Worm (Caenorhabditis elegans) whole organism, L2 larva: ENCODE measurements around the gene farl-11.

Experiments used
- C34F6.9 ChIP-seq: fragments of 150-350 bp; optimal IDR thresholded peaks from 2 replicates; lab custom pipeline; 2014; ENCODE audit warnings: missing biosample characterization, missing genetic modification characterization
- ZK546.5 ChIP-seq: sonication (generic microtip); optimal IDR thresholded peaks from 2 replicates; lab custom pipeline; 2017; ENCODE audit warnings: missing biosample characterization, missing genetic modification characterization
- alr-1 ChIP-seq: fragments of 150-350 bp; optimal IDR thresholded peaks from 2 replicates; lab custom pipeline; 2014; ENCODE audit warnings: missing biosample characterization, missing genetic modification characterization
- aly-2 ChIP-seq: fragments of 150-350 bp; optimal IDR thresholded peaks from 2 replicates; lab custom pipeline; 2014; ENCODE audit warnings: missing biosample characterization, missing genetic modification characterization
- ceh-16 ChIP-seq: fragments of 150-350 bp; optimal IDR thresholded peaks from 2 replicates; lab custom pipeline; 2014; ENCODE audit warnings: missing biosample characterization, missing genetic modification characterization
- ceh-82 ChIP-seq: fragments of 150-350 bp; optimal IDR thresholded peaks from 2 replicates; lab custom pipeline; 2014; ENCODE audit warnings: missing biosample characterization, missing genetic modification characterization
- crh-2 ChIP-seq: sonication (generic microtip); optimal IDR thresholded peaks from 2 replicates; lab custom pipeline; 2017; ENCODE audit warnings: missing biosample characterization, missing genetic modification characterization
- dmd-4 ChIP-seq: sonication (generic microtip); optimal IDR thresholded peaks from 2 replicates; lab custom pipeline; 2017; ENCODE audit warnings: missing biosample characterization, missing genetic modification characterization
- egl-27 ChIP-seq: sonication (generic microtip); optimal IDR thresholded peaks from 3 replicates; lab custom pipeline; 2017; ENCODE audit warnings: missing biosample characterization, missing genetic modification reagents, missing genetic modification characterization
- elt-1 ChIP-seq: fragments of 150-350 bp; optimal IDR thresholded peaks from 2 replicates; lab custom pipeline; 2014; ENCODE audit warnings: missing biosample characterization, missing genetic modification characterization
- elt-3 ChIP-seq: sonication (generic microtip); optimal IDR thresholded peaks from 2 replicates; lab custom pipeline; 2017; ENCODE audit warnings: missing biosample characterization, missing genetic modification characterization
- fos-1 ChIP-seq: fragments of 150-350 bp; optimal IDR thresholded peaks from 2 replicates; lab custom pipeline; 2014; ENCODE audit warnings: missing biosample characterization, missing genetic modification characterization
- lin-11 ChIP-seq: fragments of 150-350 bp; sonication (generic microtip); optimal IDR thresholded peaks from 2 replicates; lab custom pipeline; 2014; ENCODE audit warnings: missing biosample characterization, missing genetic modification characterization, inconsistent platforms, mixed read lengths
- lin-13 ChIP-seq: fragments of 150-350 bp; optimal IDR thresholded peaks from 2 replicates; lab custom pipeline; 2014; ENCODE audit warnings: missing biosample characterization, missing genetic modification reagents, missing genetic modification characterization
- lin-39 ChIP-seq: fragments of 150-350 bp; optimal IDR thresholded peaks from 2 replicates; lab custom pipeline; 2014; ENCODE audit warnings: missing biosample characterization, missing genetic modification reagents, missing genetic modification characterization
- lsy-2 ChIP-seq, 2 experiments: fragments of 150-350 bp in 1 of 2; sonication (generic microtip) in 1 of 2; optimal IDR thresholded peaks; 2 replicates each; lab custom pipeline; 2014 to 2017; ENCODE audit warnings: missing biosample characterization in 2 of 2, missing genetic modification characterization in 2 of 2
- mab-5 ChIP-seq: fragments of 150-350 bp; optimal IDR thresholded peaks from 2 replicates; lab custom pipeline; 2014; ENCODE audit warnings: missing biosample characterization, missing genetic modification characterization
- mbf-1 ChIP-seq: sonication (generic microtip); optimal IDR thresholded peaks from 2 replicates; lab custom pipeline; 2017; ENCODE audit warnings: missing biosample characterization, missing genetic modification characterization
- nhr-11 ChIP-seq: fragments of 150-350 bp; optimal IDR thresholded peaks from 2 replicates; lab custom pipeline; 2014; ENCODE audit warnings: missing biosample characterization, missing genetic modification characterization
- nhr-12 ChIP-seq: fragments of 150-350 bp; optimal IDR thresholded peaks from 2 replicates; lab custom pipeline; 2014; ENCODE audit warnings: missing biosample characterization, missing genetic modification characterization
- nhr-129 ChIP-seq: fragments of 150-350 bp; optimal IDR thresholded peaks from 2 replicates; lab custom pipeline; 2014; ENCODE audit warnings: missing biosample characterization, missing genetic modification characterization
- nhr-21 ChIP-seq: fragments of 150-350 bp; optimal IDR thresholded peaks from 2 replicates; lab custom pipeline; 2014; ENCODE audit warnings: missing biosample characterization, missing genetic modification characterization
- nhr-23 ChIP-seq: fragments of 150-350 bp; optimal IDR thresholded peaks from 2 replicates; lab custom pipeline; 2014; ENCODE audit warnings: missing biosample characterization, missing genetic modification reagents, missing genetic modification characterization
- nhr-237 ChIP-seq: fragments of 150-350 bp; optimal IDR thresholded peaks from 2 replicates; lab custom pipeline; 2014; ENCODE audit warnings: missing biosample characterization, missing genetic modification characterization
- nhr-25 ChIP-seq: fragments of 150-350 bp; sonication (generic microtip); optimal IDR thresholded peaks from 3 replicates; lab custom pipeline; 2014; ENCODE audit warnings: missing biosample characterization, missing genetic modification characterization
- nhr-77 ChIP-seq: fragments of 150-350 bp; optimal IDR thresholded peaks from 2 replicates; lab custom pipeline; 2014; ENCODE audit warnings: missing biosample characterization, missing genetic modification characterization
- sem-4 ChIP-seq: fragments of 150-350 bp; optimal IDR thresholded peaks from 2 replicates; lab custom pipeline; 2014; ENCODE audit warnings: missing biosample characterization, missing genetic modification reagents, missing genetic modification characterization
- skn-1 ChIP-seq: sonication (generic microtip); optimal IDR thresholded peaks from 2 replicates; lab custom pipeline; 2017; ENCODE audit warnings: missing biosample characterization, missing genetic modification characterization
- sma-3 ChIP-seq: sonication (generic microtip); optimal IDR thresholded peaks from 2 replicates; lab custom pipeline; 2016; ENCODE audit warnings: missing genetic modification reagents, missing genetic modification characterization, missing compliant biosample characterization
- sma-9 ChIP-seq, 2 experiments: fragments of 150-350 bp in 1 of 2; sonication (generic microtip) in 1 of 2; optimal IDR thresholded peaks; 2 replicates each; lab custom pipeline; 2014 to 2016; ENCODE audit warnings: missing genetic modification characterization in 2 of 2, mild to moderate bottlenecking in 1 of 2, missing biosample characterization in 1 of 2, missing compliant biosample characterization in 1 of 2, missing genetic modification reagents in 1 of 2, moderate library complexity in 1 of 2
- snpc-4 ChIP-seq: fragments of 150-350 bp; optimal IDR thresholded peaks from 2 replicates; lab custom pipeline; 2014; ENCODE audit warnings: missing biosample characterization, missing genetic modification characterization
- unc-39 ChIP-seq: fragments of 150-350 bp; optimal IDR thresholded peaks from 2 replicates; lab custom pipeline; 2014; ENCODE audit warnings: missing biosample characterization, missing genetic modification characterization
- zag-1 ChIP-seq: fragments of 150-350 bp; optimal IDR thresholded peaks from 2 replicates; lab custom pipeline; 2014; ENCODE audit warnings: missing biosample characterization, missing genetic modification characterization
- ztf-11 ChIP-seq: sonication (generic microtip); optimal IDR thresholded peaks from 2 replicates; lab custom pipeline; 2017; ENCODE audit warnings: missing biosample characterization, missing genetic modification characterization
- ztf-4 ChIP-seq: fragments of 150-350 bp; optimal IDR thresholded peaks from 2 replicates; lab custom pipeline; 2014; ENCODE audit warnings: missing biosample characterization, missing genetic modification characterization

farl-11 gene

DNA sequence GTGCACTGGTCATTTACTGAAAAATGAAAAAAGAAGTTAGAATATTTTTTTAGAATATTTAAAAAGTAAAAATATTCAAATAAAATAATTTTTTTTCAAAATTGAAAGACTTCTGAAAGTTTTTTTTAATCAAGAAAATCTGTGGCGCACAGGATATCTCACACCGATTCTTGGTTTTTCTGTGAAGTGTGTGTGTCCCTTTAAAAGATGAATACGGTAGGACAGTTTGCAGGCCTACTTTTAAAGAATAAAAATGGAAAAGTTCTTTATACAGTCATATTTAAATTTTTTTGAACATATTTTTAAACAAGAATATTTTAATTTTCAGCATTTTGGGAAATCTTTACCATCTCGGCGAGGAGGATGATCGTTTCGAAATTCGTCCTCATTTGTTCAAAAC is 6.3 kb downstream of the farl-11 start, which contains the start of gene mct-5:
mct-5 (minus strand) TSS at position 16 of the 400 bp plus-strand sequence.
- TF ChIP-seq ceh-82 (tag; lab: Kevin White, UChicago) = no peak
- TF ChIP-seq dmd-4 (tag; lab: Kevin White, UChicago) = no peak
- TF ChIP-seq nhr-11 (tag; lab: Kevin White, UChicago) = no peak
- TF ChIP-seq zag-1 (tag; lab: Kevin White, UChicago) = no peak
- TF ChIP-seq nhr-77 = no peak

DNA sequence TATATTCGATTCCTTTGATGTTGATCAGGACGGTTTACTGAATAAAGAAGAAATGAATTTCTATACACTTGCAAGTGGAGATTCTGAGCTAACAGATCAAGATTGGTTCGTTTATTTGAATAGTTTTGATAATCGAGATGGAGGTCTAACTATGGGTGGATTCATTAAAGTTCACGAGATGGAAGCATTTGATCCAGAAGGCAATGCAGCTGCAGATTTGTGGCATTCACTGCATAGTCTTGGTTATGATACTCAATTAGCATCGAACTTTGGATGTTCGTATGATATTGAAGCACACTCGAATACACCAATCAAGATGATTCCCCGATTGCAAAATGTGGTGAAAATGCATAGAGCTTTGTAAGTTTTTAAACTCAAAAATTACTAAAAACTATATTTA is 8.9 kb downstream of the farl-11 start:
- TF ChIP-seq ceh-16 (tag; lab: Kevin White, UChicago) (no peak), elt-3 (tag; lab: Kevin White, UChicago) (no peak), ztf-4 (tag; lab: Kevin White, UChicago) (no peak), elt-1 (tag; lab: Kevin White, UChicago) (no peak), dmd-4 (tag; lab: Kevin White, UChicago) (no peak), nhr-23 (no peak), nhr-25 (tag; lab: Kevin White, UChicago) (no peak), nhr-129 (no peak), C34F6.9 (tag; lab: Kevin White, UChicago) (no peak), snpc-4 (tag; lab: Kevin White, UChicago) (no peak), nhr-77 (no peak), nhr-12 (tag; lab: Kevin White, UChicago) (no peak), zag-1 (tag; lab: Kevin White, UChicago) (no peak)

DNA sequence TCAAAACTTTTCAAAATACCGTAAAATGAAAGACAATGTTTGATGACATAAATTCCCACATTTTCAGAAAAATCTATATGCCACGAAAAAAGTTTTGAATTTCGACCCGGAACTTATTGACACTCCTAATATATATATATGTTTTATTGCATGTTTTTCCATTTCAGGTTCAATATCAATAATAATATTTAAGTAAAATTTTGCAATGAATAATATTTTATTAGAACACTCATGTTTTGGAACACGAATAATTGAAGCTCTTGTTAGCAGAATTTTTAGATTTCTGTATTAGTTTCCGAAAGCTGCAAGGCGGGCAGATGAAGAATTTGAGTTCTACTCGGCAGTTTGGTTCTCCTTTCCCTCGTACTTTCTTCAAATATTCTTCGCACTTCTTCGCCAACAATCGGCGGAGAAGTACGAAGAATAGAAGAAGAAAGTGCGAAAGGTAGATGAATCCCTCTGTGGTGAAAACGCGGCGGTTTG is 11.5 kb downstream of the farl-11 start, which contains the start of gene T02G5.3:
T02G5.3 (plus strand) TSS at position 51 of the 483 bp plus-strand sequence.
- TF ChIP-seq fos-1 (tag; lab: Kevin White, UChicago) (no peak), egl-27 (tag; lab: Kevin White, UChicago) (no peak), aly-2 (tag; lab: Kevin White, UChicago) (no peak), lin-11 (no peak), C34F6.9 (tag; lab: Kevin White, UChicago) (no peak), nhr-129 (no peak), mab-5 (tag; lab: Kevin White, UChicago) (no peak), elt-3 (tag; lab: Kevin White, UChicago) (no peak)

DNA sequence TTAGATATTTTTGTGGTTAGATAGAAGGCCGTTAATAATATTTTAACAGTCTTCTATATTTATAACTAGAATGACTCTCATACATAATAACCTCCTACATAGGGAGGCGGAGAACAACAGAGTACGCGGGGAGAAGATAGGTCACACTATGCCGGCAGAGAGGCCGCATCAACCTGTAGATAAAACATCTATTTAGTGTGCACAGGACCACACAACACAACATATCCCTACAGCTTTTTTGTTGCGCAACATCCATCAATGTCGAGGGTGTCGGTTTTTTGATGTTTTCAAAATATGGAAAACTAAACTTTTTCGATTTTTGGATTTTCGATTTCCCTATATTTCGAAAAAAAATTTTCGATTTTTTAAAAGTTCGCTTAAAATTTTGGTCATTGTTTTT is 14.0 kb downstream of the farl-11 start:
- TF ChIP-seq lin-13 (GFP tag; lab: Kevin White, UChicago) = no peak
- TF ChIP-seq C34F6.9 (tag; lab: Kevin White, UChicago) = no peak
- no peak for TF ChIP-seq ztf-11 (tag; lab: Kevin White, UChicago)
- no peak for TF ChIP-seq sma-3 (GFP tag; lab: Kevin White, UChicago)
- no peak for TF ChIP-seq nhr-23
- TF ChIP-seq lin-39 (tag; lab: Kevin White, UChicago) = no peak
- TF ChIP-seq nhr-21 (tag; lab: Kevin White, UChicago) = no peak
- no peak for TF ChIP-seq sem-4 (tag; lab: Kevin White, UChicago)
- TF ChIP-seq nhr-77 = no peak
- TF ChIP-seq egl-27 (tag; lab: Kevin White, UChicago) = no peak
- no peak for TF ChIP-seq mbf-1 (tag; lab: Kevin White, UChicago)
- no peak for TF ChIP-seq nhr-129
- no peak for TF ChIP-seq mab-5 (tag; lab: Kevin White, UChicago)
- TF ChIP-seq ZK546.5 = no peak
- no peak for TF ChIP-seq unc-39 (tag; lab: Kevin White, UChicago)
- TF ChIP-seq nhr-25 (tag; lab: Kevin White, UChicago) = no peak
- TF ChIP-seq zag-1 (tag; lab: Kevin White, UChicago) = no peak
- TF ChIP-seq skn-1 (tag; lab: Kevin White, UChicago) = no peak

DNA sequence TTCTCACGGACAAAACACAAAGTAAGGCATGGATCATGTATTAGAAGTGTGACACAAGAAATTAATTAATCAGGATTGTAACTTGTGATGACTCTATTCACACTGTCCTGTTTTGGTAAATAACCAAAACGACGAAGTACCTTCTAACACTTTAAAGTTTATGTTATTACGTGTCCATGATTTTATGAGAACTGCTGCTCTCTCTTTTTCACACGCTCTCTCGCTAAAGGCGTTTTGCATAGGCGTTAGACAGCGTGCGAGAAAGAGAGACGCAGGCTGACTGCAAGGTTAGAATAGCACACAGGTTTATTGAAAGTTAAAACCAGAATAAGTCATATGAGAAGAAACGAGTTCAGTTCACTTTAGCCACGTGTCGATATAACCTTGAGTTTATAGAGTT is 14.8 kb downstream of the farl-11 start:
- TF ChIP-seq elt-3 (tag; lab: Kevin White, UChicago) = no peak
- peak; percentile 26 for TF ChIP-seq crh-2 (tag; lab: Kevin White, UChicago)
- TF ChIP-seq ceh-16 (tag; lab: Kevin White, UChicago) = peak; percentile 4
- TF ChIP-seq lsy-2 (tag; optimal IDR thresholded peaks at IDR 0.05; lab: Kevin White, UChicago) = peak in 1 of 2 experiments; percentile 1
- peak; percentile 26 for TF ChIP-seq sma-9 (GFP tag; optimal IDR thresholded peaks at IDR 0.05; lab: Kevin White, UChicago)
- no peak for TF ChIP-seq sma-9 (tag; optimal IDR thresholded peaks at IDR 0.05; lab: Kevin White, UChicago)
- TF ChIP-seq nhr-237 (tag; lab: Kevin White, UChicago) = no peak
- TF ChIP-seq C34F6.9 (tag; lab: Kevin White, UChicago) = peak; percentile 23
- no peak for TF ChIP-seq mab-5 (tag; lab: Kevin White, UChicago)
- TF ChIP-seq nhr-25 (tag; lab: Kevin White, UChicago) = peak; percentile 47
- TF ChIP-seq nhr-129 = peak; percentile 73
- no peak for TF ChIP-seq alr-1
